Worm (Caenorhabditis elegans) whole organism, late embryonic: ENCODE results near the gene mrpl-44.
A peak's percentile ranks its signal among the peaks of the same experiment; 100 is the strongest.

Experiments
- C08G9.2 ChIP-seq: sonication (generic microtip); optimal IDR thresholded peaks from 2 replicates; lab custom pipeline; 2016; ENCODE audit warnings: mild to moderate bottlenecking, missing genetic modification characterization, moderate library complexity, missing compliant biosample characterization
- C38D4.7 ChIP-seq: fragments of 200-800 bp; sonication (Bioruptor generic); optimal IDR thresholded peaks from 2 replicates; lab custom pipeline; 2018; ENCODE audit warnings: mild to moderate bottlenecking, missing genetic modification characterization, moderate library complexity, missing compliant biosample characterization
- F13H6.1 ChIP-seq: sonication (generic microtip); optimal IDR thresholded peaks from 2 replicates; lab custom pipeline; 2016; ENCODE audit warnings: missing genetic modification characterization, missing compliant biosample characterization
- K09A11.1 ChIP-seq: sonication (generic microtip); optimal IDR thresholded peaks from 2 replicates; lab custom pipeline; 2017; ENCODE audit warnings: antibody characterized with exemption, mild to moderate bottlenecking, missing genetic modification characterization, missing compliant biosample characterization; ENCODE audit not compliant: insufficient read depth
- T23F11.4 ChIP-seq: fragments of 200-800 bp; sonication (Bioruptor generic); optimal IDR thresholded peaks from 2 replicates; lab custom pipeline; 2018; ENCODE audit warnings: mild to moderate bottlenecking, missing genetic modification characterization, missing compliant biosample characterization
- ahr-1 ChIP-seq: sonication (generic microtip); optimal IDR thresholded peaks from 2 replicates; lab custom pipeline; 2016; ENCODE audit warnings: missing genetic modification characterization, missing compliant biosample characterization
- ama-1 ChIP-seq: fragments of 150-350 bp; optimal IDR thresholded peaks from 2 replicates; lab custom pipeline; 2014
- ceh-19 ChIP-seq: fragments of 200-800 bp; sonication (Bioruptor generic); optimal IDR thresholded peaks from 2 replicates; lab custom pipeline; 2018; ENCODE audit warnings: mild to moderate bottlenecking, missing genetic modification characterization, missing compliant biosample characterization
- ceh-2 ChIP-seq: sonication (generic microtip); optimal IDR thresholded peaks from 2 replicates; lab custom pipeline; 2016; ENCODE audit warnings: missing genotype, missing genetic modification characterization, missing compliant biosample characterization
- ceh-22 ChIP-seq: sonication (generic microtip); optimal IDR thresholded peaks from 2 replicates; lab custom pipeline; 2017; ENCODE audit warnings: missing biosample characterization, missing genetic modification characterization
- ceh-24 ChIP-seq: sonication (generic microtip); optimal IDR thresholded peaks from 2 replicates; lab custom pipeline; 2016; ENCODE audit warnings: mild to moderate bottlenecking, missing genetic modification characterization, missing compliant biosample characterization
- ceh-30 ChIP-seq: fragments of 150-350 bp; optimal IDR thresholded peaks from 2 replicates; lab custom pipeline; 2014; ENCODE audit warnings: missing biosample characterization, missing genetic modification characterization
- ceh-31 ChIP-seq: sonication (generic microtip); optimal IDR thresholded peaks from 2 replicates; lab custom pipeline; 2016; ENCODE audit warnings: missing genetic modification characterization, missing compliant biosample characterization
- ceh-45 ChIP-seq: fragments of 200-800 bp; sonication (Bioruptor generic); IDR thresholded peaks from 2 replicates; pipeline ENCODE4 v1.3.6; 2022; ENCODE audit warnings: missing genetic modification reagents, missing genetic modification characterization, missing compliant biosample characterization
- ceh-48 ChIP-seq: sonication (generic microtip); optimal IDR thresholded peaks from 2 replicates; lab custom pipeline; 2016; ENCODE audit warnings: missing genetic modification characterization, inconsistent platforms, missing compliant biosample characterization
- ceh-6 ChIP-seq: fragments of 200-800 bp; sonication (Bioruptor generic); optimal IDR thresholded peaks from 2 replicates; lab custom pipeline; 2018; ENCODE audit warnings: mild to moderate bottlenecking, missing genetic modification characterization, missing compliant biosample characterization
- dmd-4 ChIP-seq: sonication (generic microtip); optimal IDR thresholded peaks from 2 replicates; lab custom pipeline; 2016; ENCODE audit warnings: borderline replicate concordance, missing genetic modification characterization, missing compliant biosample characterization
- dve-1 ChIP-seq: sonication (generic microtip); optimal IDR thresholded peaks from 2 replicates; lab custom pipeline; 2017; ENCODE audit warnings: antibody characterized with exemption, mild to moderate bottlenecking, missing genetic modification characterization, missing compliant biosample characterization
- elt-2 ChIP-seq: sonication (generic microtip); optimal IDR thresholded peaks from 2 replicates; lab custom pipeline; 2016; ENCODE audit warnings: missing genetic modification reagents, missing genetic modification characterization, missing compliant biosample characterization
- ets-4 ChIP-seq: sonication (generic microtip); optimal IDR thresholded peaks from 2 replicates; lab custom pipeline; 2016; ENCODE audit warnings: missing genetic modification characterization, missing compliant biosample characterization
- fax-1 ChIP-seq: sonication (generic microtip); optimal IDR thresholded peaks from 2 replicates; lab custom pipeline; 2016; ENCODE audit warnings: missing genotype, missing genetic modification characterization, missing compliant biosample characterization
- fkh-6 ChIP-seq: sonication (generic microtip); optimal IDR thresholded peaks from 2 replicates; lab custom pipeline; 2016; ENCODE audit warnings: missing genetic modification characterization, missing compliant biosample characterization
- hlh-15 ChIP-seq: sonication (generic microtip); optimal IDR thresholded peaks from 2 replicates; lab custom pipeline; 2016; ENCODE audit warnings: missing genetic modification characterization, missing compliant biosample characterization
- hlh-30 ChIP-seq: sonication (generic microtip); optimal IDR thresholded peaks from 2 replicates; lab custom pipeline; 2017; ENCODE audit warnings: antibody characterized with exemption, missing genetic modification characterization, missing compliant biosample characterization; ENCODE audit not compliant: insufficient read depth
- hlh-6 ChIP-seq: sonication (generic microtip); optimal IDR thresholded peaks from 2 replicates; lab custom pipeline; 2016; ENCODE audit warnings: missing genotype, missing genetic modification characterization, missing compliant biosample characterization
- hlh-8 ChIP-seq: sonication (generic microtip); optimal IDR thresholded peaks from 2 replicates; lab custom pipeline; 2016; ENCODE audit warnings: missing genotype, missing genetic modification characterization, missing compliant biosample characterization
- lim-6 ChIP-seq: sonication (generic microtip); optimal IDR thresholded peaks from 2 replicates; lab custom pipeline; 2016; ENCODE audit warnings: missing genetic modification characterization, missing compliant biosample characterization
- madf-2 ChIP-seq: sonication (generic microtip); optimal IDR thresholded peaks from 2 replicates; lab custom pipeline; 2017; ENCODE audit warnings: missing genetic modification characterization, missing compliant biosample characterization
- mec-3 ChIP-seq: sonication (generic microtip); optimal IDR thresholded peaks from 2 replicates; lab custom pipeline; 2016; ENCODE audit warnings: borderline replicate concordance, missing genetic modification characterization, missing compliant biosample characterization
- nfya-1 ChIP-seq: sonication (generic microtip); optimal IDR thresholded peaks from 2 replicates; lab custom pipeline; 2017; ENCODE audit warnings: missing genetic modification characterization, mild to moderate bottlenecking, missing compliant biosample characterization, antibody characterized with exemption, moderate library complexity
- nhr-232 ChIP-seq: sonication (generic microtip); optimal IDR thresholded peaks from 2 replicates; lab custom pipeline; 2016; ENCODE audit warnings: missing genetic modification characterization, missing compliant biosample characterization
- npax-4 ChIP-seq: sonication (generic microtip); optimal IDR thresholded peaks from 2 replicates; lab custom pipeline; 2016; ENCODE audit warnings: missing genetic modification characterization, missing compliant biosample characterization
- pag-3 ChIP-seq: sonication (generic microtip); optimal IDR thresholded peaks from 2 replicates; lab custom pipeline; 2016; ENCODE audit warnings: missing compliant biosample characterization, missing genetic modification characterization, borderline replicate concordance
- pat-9 ChIP-seq: fragments of 200-800 bp; sonication (Bioruptor generic); optimal IDR thresholded peaks from 2 replicates; lab custom pipeline; 2018; ENCODE audit warnings: mild to moderate bottlenecking, missing genetic modification characterization, moderate library complexity, missing compliant biosample characterization
- pax-1 ChIP-seq: fragments of 150-350 bp; optimal IDR thresholded peaks from 2 replicates; lab custom pipeline; 2014; ENCODE audit warnings: missing biosample characterization, missing genetic modification characterization
- pqm-1 ChIP-seq: sonication (generic microtip); optimal IDR thresholded peaks from 2 replicates; lab custom pipeline; 2016; ENCODE audit warnings: missing genetic modification characterization, missing compliant biosample characterization
- pros-1 ChIP-seq: fragments of 150-350 bp; optimal IDR thresholded peaks from 2 replicates; lab custom pipeline; 2014; ENCODE audit warnings: missing biosample characterization, missing genetic modification reagents, missing genetic modification characterization
- ref-2 ChIP-seq: sonication (generic microtip); optimal IDR thresholded peaks from 2 replicates; lab custom pipeline; 2016; ENCODE audit warnings: missing genetic modification characterization, missing compliant biosample characterization
- rnt-1 ChIP-seq: sonication (generic microtip); optimal IDR thresholded peaks from 2 replicates; lab custom pipeline; 2016; ENCODE audit warnings: missing genetic modification characterization, missing compliant biosample characterization
- sdc-2 ChIP-seq: sonication (generic microtip); optimal IDR thresholded peaks from 2 replicates; lab custom pipeline; 2016; ENCODE audit warnings: missing genotype, missing genetic modification characterization, missing compliant biosample characterization
- sox-2 ChIP-seq: fragments of 200-800 bp; sonication (Bioruptor generic); IDR thresholded peaks from 2 replicates; pipeline ENCODE4 v1.3.6; 2022; ENCODE audit warnings: missing genetic modification reagents, missing genetic modification characterization, missing compliant biosample characterization
- sox-4 ChIP-seq: sonication (generic microtip); optimal IDR thresholded peaks from 2 replicates; lab custom pipeline; 2017; ENCODE audit warnings: mild to moderate bottlenecking, missing genetic modification characterization, inconsistent platforms, missing compliant biosample characterization
- syd-9 ChIP-seq: sonication (generic microtip); optimal IDR thresholded peaks from 2 replicates; lab custom pipeline; 2016; ENCODE audit warnings: mild to moderate bottlenecking, missing genetic modification characterization, moderate library complexity, missing compliant biosample characterization
- tbx-2 ChIP-seq: sonication (generic microtip); optimal IDR thresholded peaks from 2 replicates; lab custom pipeline; 2016; ENCODE audit warnings: missing genetic modification characterization, missing compliant biosample characterization
- tbx-7 ChIP-seq: sonication (generic microtip); optimal IDR thresholded peaks from 2 replicates; lab custom pipeline; 2016; ENCODE audit warnings: missing genotype, missing genetic modification characterization, missing compliant biosample characterization
- ttx-3 ChIP-seq: sonication (generic microtip); optimal IDR thresholded peaks from 2 replicates; lab custom pipeline; 2016; ENCODE audit warnings: missing genetic modification reagents, missing genetic modification characterization, missing compliant biosample characterization
- unc-3 ChIP-seq, 2 experiments: fragments of 200-800 bp in 1 of 2; sonication (Bioruptor generic) in 1 of 2; sonication (generic microtip) in 1 of 2; conservative IDR thresholded peaks in 1 of 2; optimal IDR thresholded peaks in 1 of 2; 2 replicates each; pipeline versions ENCODE4 v1.3.6 to Lab custom; 2016 to 2022; ENCODE audit warnings: missing compliant biosample characterization in 2 of 2, missing genetic modification characterization in 2 of 2, missing genetic modification reagents in 1 of 2
- unc-42 ChIP-seq: sonication (generic microtip); optimal IDR thresholded peaks from 2 replicates; lab custom pipeline; 2016; ENCODE audit warnings: missing genotype, missing genetic modification characterization, missing compliant biosample characterization
- zip-5 ChIP-seq: sonication (generic microtip); optimal IDR thresholded peaks from 2 replicates; lab custom pipeline; 2016; ENCODE audit warnings: missing genetic modification characterization, missing compliant biosample characterization
- ztf-16 ChIP-seq: sonication (generic microtip); optimal IDR thresholded peaks from 2 replicates; lab custom pipeline; 2017; ENCODE audit warnings: missing genetic modification characterization, missing compliant biosample characterization

The mrpl-44 gene

ce11 chrIII:9105653-9106052 lies 16.5 kb upstream of the mrpl-44 start:
- TF ChIP-seq T23F11.4 (GFP tag; lab: Kevin White, UChicago), result no peak
- TF ChIP-seq dmd-4 (tag; lab: Kevin White, UChicago), result no peak
- TF ChIP-seq hlh-8 (tag; lab: Kevin White, UChicago), result no peak
- no peak for TF ChIP-seq ceh-30 (tag; lab: Kevin White, UChicago)
- TF ChIP-seq ama-1 (lab: Kevin White, UChicago), result no peak

- TF ChIP-seq pqm-1 (tag; lab: Kevin White, UChicago) (no peak), ceh-24 (no peak), hlh-30 (tag; lab: Kevin White, UChicago) (no peak), npax-4 (tag; lab: Kevin White, UChicago) (no peak), unc-42 (no peak), ceh-31 (tag; lab: Kevin White, UChicago) (no peak), zip-5 (tag; lab: Kevin White, UChicago) (no peak), ama-1 (lab: Kevin White, UChicago) (no peak), lim-6 (tag; lab: Kevin White, UChicago) (no peak), dve-1 (tag; lab: Kevin White, UChicago) (peak; percentile 19), ztf-16 (tag; lab: Kevin White, UChicago) (peak; percentile 26), ceh-2 (tag; lab: Kevin White, UChicago) (no peak), ceh-45 (peak; percentile 63; the same call in 1 of the 2 replicates), ceh-6 (peak; percentile 68), pag-3 (tag; lab: Kevin White, UChicago) (no peak), F13H6.1 (no peak), ceh-48 (tag; lab: Kevin White, UChicago) (no peak), mec-3 (tag; lab: Kevin White, UChicago) (no peak), ref-2 (tag; lab: Kevin White, UChicago) (no peak), sox-4 (peak; percentile 62), elt-2 (tag; lab: Kevin White, UChicago) (no peak), sdc-2 (tag; lab: Kevin White, UChicago) (no peak), rnt-1 (tag; lab: Kevin White, UChicago) (no peak), pat-9 (tag; lab: Kevin White, UChicago) (peak; percentile 58), hlh-6 (peak; percentile 74), unc-3 (GFP tag; conservative IDR thresholded peaks at IDR 0.05; lab: Robert Waterston, UW) (no peak), unc-3 (tag; optimal IDR thresholded peaks at IDR 0.05; lab: Kevin White, UChicago) (no peak), nfya-1 (tag; lab: Kevin White, UChicago) (no peak), ets-4 (tag; lab: Kevin White, UChicago) (no peak), ahr-1 (tag; lab: Kevin White, UChicago) (peak; percentile 14), madf-2 (tag; lab: Kevin White, UChicago) (peak; percentile 49), sox-2 (GFP tag; lab: Robert Waterston, UW) (no peak), fax-1 (tag; lab: Kevin White, UChicago) (peak; percentile 53), pax-1 (tag; lab: Kevin White, UChicago) (no peak), nhr-232 (peak; percentile 42), dmd-4 (tag; lab: Kevin White, UChicago) (peak; percentile 42), C08G9.2 (tag; lab: Kevin White, UChicago) (peak; percentile 51), ceh-19 (GFP tag; lab: Kevin White, UChicago) (no peak), ttx-3 (tag; lab: Kevin White, UChicago) (peak; percentile 14), ceh-30 (tag; lab: Kevin White, UChicago) (no peak), tbx-7 (tag; lab: Kevin White, UChicago) (no peak), syd-9 (tag; lab: Kevin White, UChicago) (no peak), C38D4.7 (GFP tag; lab: Kevin White, UChicago) (peak; percentile 40), K09A11.1 (tag; lab: Kevin White, UChicago) (peak; percentile 72), ceh-22 (tag; lab: Kevin White, UChicago) (no peak), fkh-6 (tag; lab: Kevin White, UChicago) (peak; percentile 37), pros-1 (no peak), hlh-15 (tag; lab: Kevin White, UChicago) (no peak), tbx-2 (tag; lab: Kevin White, UChicago) (peak; percentile 64), hlh-8 (tag; lab: Kevin White, UChicago) (no peak)
Observed at ce11 chrIII:9104060-9104459, 14.9 kb upstream of the mrpl-44 start.
